Worm (Caenorhabditis elegans) whole organism, early embryonic: ENCODE results near the gene F10G7.9.

Experiments
- aly-1 ChIP-seq: sonication (generic microtip); optimal IDR thresholded peaks from 2 replicates; lab custom pipeline; 2016; ENCODE audit warnings: missing genetic modification characterization, missing compliant biosample characterization
- ama-1 ChIP-seq: fragments of 150-350 bp; optimal IDR thresholded peaks from 2 replicates; lab custom pipeline; 2014
- ceh-36 ChIP-seq: sonication (generic microtip); optimal IDR thresholded peaks from 2 replicates; lab custom pipeline; 2016; ENCODE audit warnings: missing genetic modification characterization, inconsistent platforms, missing compliant biosample characterization
- flt-1 ChIP-seq: fragments of 200-800 bp; sonication (Bioruptor generic); IDR thresholded peaks from 2 replicates; pipeline ENCODE4 v1.3.6; 2022; ENCODE audit warnings: missing genetic modification characterization, missing compliant biosample characterization
- hmbx-1 ChIP-seq: sonication (generic microtip); optimal IDR thresholded peaks from 2 replicates; lab custom pipeline; 2016; ENCODE audit warnings: mild to moderate bottlenecking, missing genetic modification characterization, missing compliant biosample characterization
- hnd-1 ChIP-seq: sonication (generic microtip); optimal IDR thresholded peaks from 2 replicates; lab custom pipeline; 2016; ENCODE audit warnings: missing genetic modification characterization, missing compliant biosample characterization
- pes-1 ChIP-seq: fragments of 200-800 bp; sonication (Bioruptor generic); IDR thresholded peaks from 2 replicates; pipeline ENCODE4 v1.3.6; 2022; ENCODE audit warnings: missing genetic modification reagents, missing genetic modification characterization, missing compliant biosample characterization
- scrt-1 ChIP-seq: fragments of 200-800 bp; sonication (Bioruptor generic); IDR thresholded peaks from 2 replicates; pipeline ENCODE4 v1.3.6; 2022; ENCODE audit warnings: missing genetic modification characterization, missing compliant biosample characterization
- sea-1 ChIP-seq: fragments of 200-800 bp; sonication (Bioruptor generic); conservative IDR thresholded peaks from 2 replicates; pipeline ENCODE4 v1.3.6; 2022; ENCODE audit warnings: missing genetic modification characterization, missing compliant biosample characterization
- tbx-11 ChIP-seq: fragments of 200-800 bp; sonication (Bioruptor generic); IDR thresholded peaks from 2 replicates; pipeline ENCODE4 v1.3.6; 2022; ENCODE audit warnings: missing genetic modification characterization, missing compliant biosample characterization
- tbx-37 ChIP-seq: fragments of 200-800 bp; sonication (Bioruptor generic); conservative IDR thresholded peaks from 2 replicates; pipeline ENCODE4 v1.3.6; 2022; ENCODE audit warnings: missing genetic modification reagents, missing genetic modification characterization, missing compliant biosample characterization
- tra-4 ChIP-seq: sonication (generic microtip); optimal IDR thresholded peaks from 2 replicates; lab custom pipeline; 2017; ENCODE audit warnings: missing genetic modification characterization, missing compliant biosample characterization

- TF ChIP-seq aly-1 (tag; lab: Kevin White, UChicago) = no peak
- TF ChIP-seq hmbx-1 = no peak
- TF ChIP-seq flt-1 = no peak
- no peak for TF ChIP-seq tbx-11 (GFP tag; lab: Robert Waterston, UW)
- TF ChIP-seq pes-1 (GFP tag; lab: Robert Waterston, UW) = no peak
- TF ChIP-seq hnd-1 (tag; lab: Kevin White, UChicago) = no peak
- no peak for TF ChIP-seq tra-4
- no peak for TF ChIP-seq sea-1
- no peak for TF ChIP-seq ama-1
- TF ChIP-seq tbx-37 (GFP tag; lab: Robert Waterston, UW) = no peak
- no peak for TF ChIP-seq ceh-36
- no peak for TF ChIP-seq scrt-1 (GFP tag; lab: Robert Waterston, UW)
These were observed 24.9 kb downstream of the F10G7.9 start, which contains the start of gene T05A7.7 for ce11 chrII:4681391-4681790.
